Fruit fly (Drosophila melanogaster): ENCODE measurements around the gene Sfmbt.

- TF ChIP-seq CG8478 (optimal IDR thresholded peaks at IDR 0.05) (no peak), CTCF (optimal IDR thresholded peaks at IDR 0.05) (no peak)
Observed at dm6 chr2L:13219281-13220092, 42.9 kb upstream of the Sfmbt start, which contains the start of the genes CG9426 and mRF1.
